Fruit fly (Drosophila melanogaster) whole organism, embryonic: ENCODE data around the gene RpS15Aa.

ENCODE experiments used
- ATbp ChIP-seq: fragments of 200-800 bp; sonication (Bioruptor generic); optimal IDR thresholded peaks from 2 replicates; lab custom pipeline; 2017; ENCODE audit warnings: missing biosample characterization, mild to moderate bottlenecking, missing genetic modification characterization, missing genetic modification reagents
- Awh ChIP-seq: fragments of 200-800 bp; sonication (Bioruptor generic); IDR thresholded peaks from 2 replicates; pipeline ENCODE4, ENCODE4 v1.3.6; 2022; ENCODE audit warnings: missing biosample characterization, missing genetic modification characterization
- B-H1 ChIP-seq: fragments of 200-800 bp; sonication (Bioruptor generic); IDR thresholded peaks from 3 replicates; pipeline ENCODE4 v1.3.6; 2022; ENCODE audit warnings: missing biosample characterization, missing genetic modification characterization
- B-H2 ChIP-seq: fragments of 200-800 bp; sonication (Bioruptor generic); optimal IDR thresholded peaks from 2 replicates; lab custom pipeline; 2018; ENCODE audit warnings: missing biosample characterization, mild to moderate bottlenecking, missing genetic modification characterization
- BEAF-32 ChIP-seq: fragments of 200-800 bp; sonication (Bioruptor generic); optimal IDR thresholded peaks from 3 replicates; lab custom pipeline; 2017; ENCODE audit warnings: missing biosample characterization, missing genetic modification characterization, mild to moderate bottlenecking, moderate library complexity, missing genetic modification reagents
- Bgb ChIP-seq: fragments of 200-800 bp; sonication (Bioruptor generic); IDR thresholded peaks from 2 replicates; pipeline ENCODE4 v1.3.6; 2022; ENCODE audit warnings: missing biosample characterization, missing genetic modification characterization; ENCODE audit not compliant: partially characterized antibody
- CG1024 ChIP-seq: fragments of 200-800 bp; sonication (Bioruptor generic); IDR thresholded peaks from 2 replicates; pipeline ENCODE4 v1.3.6; 2022; ENCODE audit warnings: missing biosample characterization, missing genetic modification characterization
- CG10959 ChIP-seq: fragments of 200-800 bp; sonication (Bioruptor generic); IDR thresholded peaks from 2 replicates; pipeline ENCODE4 v1.3.6; 2022; ENCODE audit warnings: missing biosample characterization, missing genetic modification characterization
- CG12391 ChIP-seq: fragments of 200-800 bp; sonication (Bioruptor generic); optimal IDR thresholded peaks from 3 replicates; lab custom pipeline; 2018; ENCODE audit warnings: missing biosample characterization, mild to moderate bottlenecking, missing genetic modification characterization, moderate library complexity
- CG13624 ChIP-seq: fragments of 200-800 bp; sonication (Bioruptor generic); optimal IDR thresholded peaks from 2 replicates; lab custom pipeline; 2016; ENCODE audit warnings: missing biosample characterization, missing genetic modification characterization
- CG14050 ChIP-seq: fragments of 200-800 bp; sonication (Bioruptor generic); IDR thresholded peaks from 3 replicates; pipeline ENCODE4 v1.3.6; 2022; ENCODE audit warnings: missing biosample characterization, missing genetic modification characterization
- CG1603 ChIP-seq: fragments of 200-800 bp; sonication (Bioruptor generic); optimal IDR thresholded peaks from 2 replicates; lab custom pipeline; 2019; ENCODE audit warnings: missing biosample characterization, mild to moderate bottlenecking, missing genetic modification characterization, moderate library complexity
- CG16779 ChIP-seq: fragments of 200-800 bp; sonication (Bioruptor generic); IDR thresholded peaks from 2 replicates; pipeline ENCODE4 v1.3.6; 2022; ENCODE audit warnings: missing biosample characterization, missing genetic modification characterization
- CG17829 ChIP-seq: fragments of 200-800 bp; optimal IDR thresholded peaks from 2 replicates; lab custom pipeline; 2019; ENCODE audit warnings: missing biosample characterization, mild to moderate bottlenecking, missing genetic modification characterization, moderate library complexity
- CG32772 ChIP-seq: fragments of 200-800 bp; sonication (Bioruptor generic); IDR thresholded peaks from 2 replicates; pipeline ENCODE4 v1.3.6; 2022; ENCODE audit warnings: missing biosample characterization, missing genetic modification characterization
- CG3281 ChIP-seq: fragments of 200-800 bp; sonication (Bioruptor generic); optimal IDR thresholded peaks from 3 replicates; lab custom pipeline; 2017; ENCODE audit warnings: missing biosample characterization, mild to moderate bottlenecking, missing genetic modification characterization
- CG34376 ChIP-seq: fragments of 200-800 bp; sonication (Bioruptor generic); optimal IDR thresholded peaks from 2 replicates; lab custom pipeline; 2018; ENCODE audit warnings: missing biosample characterization, mild to moderate bottlenecking, missing genetic modification characterization
- CG4360 ChIP-seq: fragments of 200-800 bp; sonication (Bioruptor generic); IDR thresholded peaks from 2 replicates; pipeline ENCODE4 v1.3.6; 2022; ENCODE audit warnings: missing biosample characterization, missing genetic modification characterization
- CG4424 ChIP-seq: fragments of 200-800 bp; sonication (Bioruptor generic); optimal IDR thresholded peaks from 3 replicates; lab custom pipeline; 2016; ENCODE audit warnings: missing biosample characterization, missing genetic modification characterization
- CG9215 ChIP-seq: fragments of 200-800 bp; sonication (Bioruptor generic); IDR thresholded peaks from 2 replicates; pipeline ENCODE4 v1.3.6; 2022; ENCODE audit warnings: missing biosample characterization, missing genetic modification characterization
- CG9437 ChIP-seq: fragments of 200-800 bp; sonication (Bioruptor generic); optimal IDR thresholded peaks from 2 replicates; lab custom pipeline; 2018; ENCODE audit warnings: missing biosample characterization, mild to moderate bottlenecking, missing genetic modification characterization
- CG9797 ChIP-seq: fragments of 200-800 bp; sonication (Bioruptor generic); optimal IDR thresholded peaks from 3 replicates; lab custom pipeline; 2018; ENCODE audit warnings: missing biosample characterization, mild to moderate bottlenecking, missing genetic modification characterization
- Dip2 ChIP-seq: fragments of 200-800 bp; sonication (Bioruptor generic); IDR thresholded peaks from 2 replicates; pipeline ENCODE4 v1.3.6; 2022; ENCODE audit warnings: missing biosample characterization, missing genetic modification characterization
- Doc2 ChIP-seq: fragments of 200-800 bp; sonication (Bioruptor generic); IDR thresholded peaks from 2 replicates; pipeline ENCODE4 v1.3.6; 2022; ENCODE audit warnings: missing biosample characterization, missing genetic modification characterization
- Dp ChIP-seq: fragments of 200-800 bp; sonication (Bioruptor generic); optimal IDR thresholded peaks from 2 replicates; lab custom pipeline; 2018; ENCODE audit warnings: missing biosample characterization, mild to moderate bottlenecking, missing genetic modification characterization, moderate library complexity
- Dref ChIP-seq: fragments of 200-800 bp; sonication (Bioruptor generic); IDR thresholded peaks from 2 replicates; pipeline ENCODE4 v1.3.6; 2022; ENCODE audit warnings: missing biosample characterization, missing genetic modification characterization
- Drgx ChIP-seq: fragments of 200-800 bp; sonication (Bioruptor generic); IDR thresholded peaks from 2 replicates; pipeline ENCODE4 v1.3.6; 2022; ENCODE audit warnings: missing biosample characterization, missing genetic modification characterization
- Hand ChIP-seq: fragments of 200-800 bp; sonication (Bioruptor generic); optimal IDR thresholded peaks from 2 replicates; lab custom pipeline; 2017; ENCODE audit warnings: mild to moderate bottlenecking, missing biosample characterization, missing genetic modification reagents, missing genetic modification characterization
- Hsf ChIP-seq: fragments of 200-800 bp; sonication (Bioruptor generic); optimal IDR thresholded peaks from 3 replicates; lab custom pipeline; 2016; ENCODE audit warnings: missing biosample characterization, missing genetic modification characterization
- Lpt ChIP-seq: fragments of >200 bp; optimal IDR thresholded peaks from 2 replicates; lab custom pipeline; 2018; ENCODE audit warnings: missing biosample characterization, missing genetic modification characterization
- Poxn ChIP-seq: fragments of 200-800 bp; sonication (Bioruptor generic); IDR thresholded peaks from 2 replicates; pipeline ENCODE4 v1.3.6; 2022; ENCODE audit warnings: missing biosample characterization, missing genetic modification characterization
- Ptx1 ChIP-seq: fragments of 200-800 bp; sonication (Bioruptor generic); IDR thresholded peaks from 2 replicates; pipeline ENCODE4 v1.3.6; 2022; ENCODE audit warnings: missing biosample characterization, missing genetic modification characterization
- Rx ChIP-seq: fragments of 200-800 bp; sonication (Bioruptor generic); IDR thresholded peaks from 2 replicates; pipeline ENCODE4 v1.3.6; 2022; ENCODE audit warnings: missing biosample characterization, missing genetic modification characterization
- Sox102F ChIP-seq: fragments of 200-800 bp; sonication (Bioruptor generic); optimal IDR thresholded peaks from 2 replicates; lab custom pipeline; 2018; ENCODE audit warnings: missing biosample characterization, mild to moderate bottlenecking, missing genetic modification characterization, moderate library complexity
- Tbp ChIP-seq: fragments of >200 bp; optimal IDR thresholded peaks from 2 replicates; lab custom pipeline; 2018; ENCODE audit warnings: missing biosample characterization, missing genetic modification characterization
- ash1 ChIP-seq: fragments of 200-800 bp; sonication (Bioruptor generic); optimal IDR thresholded peaks from 2 replicates; lab custom pipeline; 2018; ENCODE audit warnings: missing biosample characterization, mild to moderate bottlenecking, missing genetic modification characterization
- ato ChIP-seq: fragments of 200-800 bp; sonication (Bioruptor generic); IDR thresholded peaks from 2 replicates; pipeline ENCODE4 v1.3.6; 2022; ENCODE audit warnings: missing biosample characterization, missing genetic modification characterization; ENCODE audit not compliant: partially characterized antibody
- br ChIP-seq: fragments of >200 bp; optimal IDR thresholded peaks from 2 replicates; lab custom pipeline; 2017
- chn ChIP-seq: fragments of 200-800 bp; sonication (Bioruptor generic); optimal IDR thresholded peaks from 2 replicates; lab custom pipeline; 2016; ENCODE audit warnings: missing biosample characterization, missing genetic modification characterization
- ci ChIP-seq: fragments of 200-800 bp; sonication (Bioruptor generic); IDR thresholded peaks from 3 replicates; pipeline ENCODE4 v1.3.6; 2022; ENCODE audit warnings: missing biosample characterization, missing genetic modification characterization
- dm ChIP-seq: fragments of 200-800 bp; sonication (Bioruptor generic); optimal IDR thresholded peaks from 3 replicates; lab custom pipeline; 2016; ENCODE audit warnings: missing biosample characterization, missing genetic modification characterization
- ftz-f1 ChIP-seq: fragments of 200-800 bp; sonication (Bioruptor generic); optimal IDR thresholded peaks from 2 replicates; lab custom pipeline; 2016; ENCODE audit warnings: missing biosample characterization, missing genetic modification characterization
- her ChIP-seq: fragments of 200-800 bp; sonication (Bioruptor generic); optimal IDR thresholded peaks from 2 replicates; lab custom pipeline; 2016; ENCODE audit warnings: missing biosample characterization, missing genetic modification characterization
- nmo ChIP-seq: fragments of 200-800 bp; sonication (Bioruptor generic); optimal IDR thresholded peaks from 2 replicates; lab custom pipeline; 2018; ENCODE audit warnings: missing biosample characterization, mild to moderate bottlenecking, missing genetic modification characterization, moderate library complexity
- odd ChIP-seq: fragments of 200-800 bp; sonication (Bioruptor generic); optimal IDR thresholded peaks from 2 replicates; lab custom pipeline; 2017; ENCODE audit warnings: missing biosample characterization, mild to moderate bottlenecking, missing genetic modification characterization
- prd ChIP-seq, 3 experiments: fragments of >200 bp in 2 of 3; fragments of 200-800 bp in 1 of 3; sonication (Bioruptor generic) in 1 of 3; optimal IDR thresholded peaks in 2 of 3; IDR thresholded peaks in 1 of 3; 2 replicates in 2 of 3; 3 replicates in 1 of 3; pipeline versions ENCODE4 v1.3.6 to Lab custom; 2017 to 2022; ENCODE audit warnings: missing biosample characterization in 1 of 3, missing genetic modification characterization in 1 of 3
- sisA ChIP-seq: fragments of 200-800 bp; sonication (Bioruptor generic); IDR thresholded peaks from 2 replicates; pipeline ENCODE4 v1.3.6; 2022; ENCODE audit warnings: missing biosample characterization, missing genetic modification characterization
- tll ChIP-seq, 2 experiments: fragments of 200-800 bp in 1 of 2; fragments of >200 bp in 1 of 2; sonication (Bioruptor generic) in 1 of 2; optimal IDR thresholded peaks; 2 replicates each; lab custom pipeline; 2017 to 2019; ENCODE audit warnings: missing biosample characterization in 2 of 2, missing genetic modification characterization in 2 of 2, mild to moderate bottlenecking in 1 of 2, moderate library complexity in 1 of 2
- toy ChIP-seq: fragments of 200-800 bp; sonication (Bioruptor generic); IDR thresholded peaks from 2 replicates; pipeline ENCODE4 v1.3.6; 2022; ENCODE audit warnings: missing biosample characterization, missing genetic modification characterization
- z ChIP-seq: fragments of 200-800 bp; sonication (Bioruptor generic); IDR thresholded peaks from 3 replicates; pipeline ENCODE4 v1.3.6; 2022; ENCODE audit warnings: missing biosample characterization, missing genetic modification characterization
- zen2 ChIP-seq: fragments of 200-800 bp; sonication (Bioruptor generic); IDR thresholded peaks from 3 replicates; pipeline ENCODE4 v1.3.6; 2022; ENCODE audit warnings: missing biosample characterization, missing genetic modification characterization; ENCODE audit not compliant: partially characterized antibody
- zfh2 ChIP-seq: fragments of 200-800 bp; sonication (Bioruptor generic); optimal IDR thresholded peaks from 2 replicates; lab custom pipeline; 2016; ENCODE audit warnings: missing biosample characterization, missing genetic modification characterization

RpS15Aa gene

DNA sequence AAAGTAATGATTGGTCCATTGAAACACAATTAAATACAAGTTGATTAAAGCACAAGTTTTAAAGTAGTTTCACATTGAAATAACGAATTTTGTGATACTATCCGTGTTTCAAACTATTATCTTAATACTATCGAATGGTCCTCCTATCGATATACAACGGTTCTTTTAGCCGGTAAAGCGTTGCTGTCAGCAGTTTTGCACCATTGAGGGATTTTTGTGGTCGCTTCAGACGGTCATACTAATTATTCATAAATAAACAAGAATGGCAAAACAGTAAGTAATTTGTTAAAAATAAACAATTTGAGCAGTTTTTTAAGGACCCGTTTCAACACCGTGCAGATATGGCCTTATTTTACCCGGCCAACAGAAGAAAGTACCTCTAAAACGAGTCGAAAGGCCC is 608 bp upstream of the RpS15Aa start, which contains the start of gene CG15747 (continued):
- no peak for TF ChIP-seq CG3281 (GFP tag; lab: Kevin White, UChicago)
- TF ChIP-seq nmo (GFP tag; lab: Kevin White, UChicago): no peak
- no peak for TF ChIP-seq CG1024
- no peak for TF ChIP-seq sisA (GFP tag; lab: Robert Waterston, UW)
- no peak for TF ChIP-seq tll (GFP tag; optimal IDR thresholded peaks at IDR 0.05; lab: Kevin White, UChicago)
- TF ChIP-seq CG32772 (GFP tag; lab: Robert Waterston, UW): no peak
- no peak for TF ChIP-seq Poxn
- TF ChIP-seq z (GFP tag; lab: Robert Waterston, UW): no peak
- 0 out of 2 replicates have a peak, but pooled peaks have one; percentile 34 for TF ChIP-seq ato
- peak; percentile 77 for TF ChIP-seq Dref (GFP tag; lab: Robert Waterston, UW)
- TF ChIP-seq Drgx (GFP tag; lab: Robert Waterston, UW): no peak
- no peak for TF ChIP-seq B-H2 (GFP tag; lab: Kevin White, UChicago)
- TF ChIP-seq dm: no peak
- TF ChIP-seq CG34376: no peak
- TF ChIP-seq Lpt (GFP tag; lab: Kevin White, UChicago): no peak
- peak; percentile 69 for TF ChIP-seq CG1603
- no peak for TF ChIP-seq Hand (GFP tag; lab: Kevin White, UChicago)
- no peak for TF ChIP-seq Awh
- TF ChIP-seq odd (GFP tag; lab: Kevin White, UChicago): no peak
- TF ChIP-seq zfh2: no peak
- no peak for TF ChIP-seq Dip2
- no peak for TF ChIP-seq CG13624 (GFP tag; lab: Kevin White, UChicago)
- TF ChIP-seq Rx (GFP tag; lab: Robert Waterston, UW): no peak
- no peak for TF ChIP-seq toy (GFP tag; lab: Robert Waterston, UW)
- no peak for TF ChIP-seq Sox102F
- TF ChIP-seq Tbp (GFP tag; lab: Kevin White, UChicago): no peak
- TF ChIP-seq her: no peak
- peak; percentile 68 for TF ChIP-seq BEAF-32 (GFP tag; lab: Kevin White, UChicago)
- peak; percentile 62; the same call in 1 of the 2 replicates for TF ChIP-seq Bgb (GFP tag; lab: Robert Waterston, UW)
- TF ChIP-seq ci: peak; percentile 48; the same call in 1 of the 3 replicates
- 0 out of 2 replicates have a peak, but pooled peaks have one; percentile 22 for TF ChIP-seq Ptx1 (GFP tag; lab: Robert Waterston, UW)
- no peak for TF ChIP-seq ATbp (GFP tag; lab: Kevin White, UChicago)
- TF ChIP-seq CG14050 (GFP tag; lab: Robert Waterston, UW): no peak
- TF ChIP-seq br (lab: Kevin White, UChicago): no peak
- no peak for TF ChIP-seq CG4360 (GFP tag; lab: Robert Waterston, UW)
- no peak for TF ChIP-seq CG9437 (GFP tag; lab: Kevin White, UChicago)
- no peak for TF ChIP-seq CG9215 (GFP tag; lab: Robert Waterston, UW)
- no peak for TF ChIP-seq Doc2
- no peak for TF ChIP-seq CG17829
- TF ChIP-seq CG16779 (GFP tag; lab: Robert Waterston, UW): no peak
- TF ChIP-seq Dp (GFP tag; lab: Kevin White, UChicago): no peak
- no peak for TF ChIP-seq CG10959
- no peak for TF ChIP-seq prd (optimal IDR thresholded peaks at IDR 0.05; lab: Kevin White, UChicago)
- no peak for TF ChIP-seq prd (GFP tag; IDR thresholded peaks at IDR 0.05; lab: Robert Waterston, UW)
- no peak for TF ChIP-seq CG4424 (GFP tag; lab: Kevin White, UChicago)
- TF ChIP-seq zen2 (GFP tag; lab: Robert Waterston, UW): no peak
- no peak for TF ChIP-seq ash1 (GFP tag; lab: Kevin White, UChicago)
- TF ChIP-seq chn (GFP tag; lab: Kevin White, UChicago): no peak
- no peak for TF ChIP-seq ftz-f1 (GFP tag; lab: Kevin White, UChicago)
- no peak for TF ChIP-seq B-H1 (GFP tag; lab: Robert Waterston, UW)
- TF ChIP-seq Hsf (GFP tag; lab: Kevin White, UChicago): no peak
- no peak for TF ChIP-seq CG9797
- TF ChIP-seq CG12391 (tag; lab: Kevin White, UChicago): no peak
